Worm (Caenorhabditis elegans) whole organism, L4 larva: Measurements from ENCODE around the gene Y65A5A.24.
A peak's percentile ranks its signal among the peaks of the same experiment; 100 is the strongest.

Experiments
- D1046.2 ChIP-seq: fragments of 200-800 bp; sonication (Bioruptor generic); IDR thresholded peaks from 2 replicates; pipeline ENCODE4 v1.3.6; 2022; ENCODE audit warnings: missing genetic modification characterization, missing compliant biosample characterization
- F10B5.3 ChIP-seq: sonication (generic microtip); optimal IDR thresholded peaks from 2 replicates; lab custom pipeline; 2016; ENCODE audit warnings: mild to moderate bottlenecking, missing genetic modification characterization, missing compliant biosample characterization
- F37D6.2 ChIP-seq: sonication (generic microtip); optimal IDR thresholded peaks from 2 replicates; lab custom pipeline; 2016; ENCODE audit warnings: mild to moderate bottlenecking, missing genetic modification characterization, missing compliant biosample characterization
- F44E2.7 ChIP-seq: fragments of 200-800 bp; sonication (Bioruptor generic); IDR thresholded peaks from 2 replicates; pipeline ENCODE4 v2.1.2; 2022; ENCODE audit warnings: missing genetic modification characterization, missing compliant biosample characterization
- R02D3.7 ChIP-seq: fragments of 150-350 bp; sonication (generic microtip); optimal IDR thresholded peaks from 3 replicates; lab custom pipeline; 2014; ENCODE audit warnings: missing biosample characterization, missing genetic modification characterization
- T20F7.1 ChIP-seq: fragments of 200-800 bp; sonication (Bioruptor generic); optimal IDR thresholded peaks from 2 replicates; lab custom pipeline; 2018; ENCODE audit warnings: mild to moderate bottlenecking, missing genetic modification characterization, missing compliant biosample characterization
- T26A8.4 ChIP-seq: fragments of 200-800 bp; sonication (Bioruptor generic); IDR thresholded peaks from 2 replicates; pipeline ENCODE4 v1.3.6; 2022; ENCODE audit warnings: missing genetic modification characterization, missing compliant biosample characterization
- Y5F2A.4 ChIP-seq: fragments of 200-800 bp; sonication (Bioruptor generic); optimal IDR thresholded peaks from 2 replicates; lab custom pipeline; 2018; ENCODE audit warnings: mild to moderate bottlenecking, missing genetic modification characterization, missing compliant biosample characterization
- aha-1 ChIP-seq: fragments of 150-350 bp; peaks from one replicate; lab custom pipeline; 2014; ENCODE audit warnings: missing biosample characterization, missing genetic modification characterization
- ama-1 ChIP-seq: fragments of 150-350 bp; optimal IDR thresholded peaks from 2 replicates; lab custom pipeline; 2014; ENCODE audit warnings: inconsistent platforms, mixed read lengths
- arid-1 ChIP-seq: fragments of 200-800 bp; sonication (Bioruptor generic); conservative IDR thresholded peaks from 2 replicates; pipeline ENCODE4 v1.3.6; 2022; ENCODE audit warnings: missing genetic modification reagents, missing genetic modification characterization, missing compliant biosample characterization
- ceh-20 ChIP-seq: fragments of 200-800 bp; sonication (Bioruptor generic); IDR thresholded peaks from 2 replicates; pipeline ENCODE4 v1.3.6; 2022; ENCODE audit warnings: missing genetic modification reagents, missing genetic modification characterization, missing compliant biosample characterization
- ceh-28 ChIP-seq: fragments of 150-350 bp; optimal IDR thresholded peaks from 2 replicates; lab custom pipeline; 2014; ENCODE audit warnings: missing biosample characterization, missing genetic modification reagents, missing genetic modification characterization
- ceh-32 ChIP-seq: sonication (generic microtip); optimal IDR thresholded peaks from 2 replicates; lab custom pipeline; 2016; ENCODE audit warnings: mild to moderate bottlenecking, missing genetic modification characterization, missing compliant biosample characterization; ENCODE audit not compliant: poor library complexity
- ceh-44 ChIP-seq: fragments of 200-800 bp; sonication (Bioruptor generic); IDR thresholded peaks from 2 replicates; pipeline ENCODE4 v1.3.6; 2022; ENCODE audit warnings: missing genetic modification reagents, missing genetic modification characterization, missing compliant biosample characterization
- ceh-82 ChIP-seq: sonication (generic microtip); optimal IDR thresholded peaks from 2 replicates; lab custom pipeline; 2017; ENCODE audit warnings: missing biosample characterization, missing genetic modification characterization
- ces-1 ChIP-seq: fragments of 150-350 bp; sonication (generic microtip); optimal IDR thresholded peaks from 4 replicates; lab custom pipeline; 2014; ENCODE audit warnings: missing biosample characterization, missing genetic modification reagents, missing genetic modification characterization
- cey-2 ChIP-seq: sonication (generic microtip); optimal IDR thresholded peaks from 3 replicates; lab custom pipeline; 2017; ENCODE audit warnings: missing genetic modification characterization, mild to moderate bottlenecking, missing compliant biosample characterization, antibody characterized with exemption, borderline replicate concordance; ENCODE audit not compliant: insufficient read depth
- daf-16 ChIP-seq, 3 experiments: sonication (generic microtip); optimal IDR thresholded peaks; 2 replicates each; lab custom pipeline; 2016 to 2017; ENCODE audit warnings: missing genetic modification characterization in 3 of 3, missing genetic modification reagents in 3 of 3, mild to moderate bottlenecking in 2 of 3, missing compliant biosample characterization in 2 of 3, missing biosample characterization in 1 of 3, moderate library complexity in 1 of 3
- dmd-9 ChIP-seq: fragments of 200-800 bp; sonication (Bioruptor generic); IDR thresholded peaks from 2 replicates; pipeline ENCODE4 v1.3.6; 2022; ENCODE audit warnings: missing genetic modification reagents, missing genetic modification characterization, missing compliant biosample characterization
- dpl-1 ChIP-seq: fragments of 150-350 bp; optimal IDR thresholded peaks from 2 replicates; lab custom pipeline; 2014; ENCODE audit warnings: missing biosample characterization, missing genetic modification reagents, missing genetic modification characterization
- duxl-1 ChIP-seq: sonication (generic microtip); optimal IDR thresholded peaks from 2 replicates; lab custom pipeline; 2016; ENCODE audit warnings: mild to moderate bottlenecking, missing genetic modification characterization, moderate library complexity, missing compliant biosample characterization; ENCODE audit not compliant: poor library complexity
- hlh-11 ChIP-seq: fragments of 200-800 bp; sonication (Bioruptor generic); optimal IDR thresholded peaks from 2 replicates; lab custom pipeline; 2018; ENCODE audit warnings: mild to moderate bottlenecking, missing genetic modification characterization, missing compliant biosample characterization
- jun-1 ChIP-seq: fragments of 150-350 bp; optimal IDR thresholded peaks from 2 replicates; lab custom pipeline; 2014; ENCODE audit warnings: missing biosample characterization, missing genetic modification reagents, missing genetic modification characterization
- lin-1 ChIP-seq: fragments of 200-800 bp; sonication (Bioruptor generic); IDR thresholded peaks from 2 replicates; pipeline ENCODE4 v1.3.6; 2022; ENCODE audit warnings: missing genetic modification reagents, missing genetic modification characterization, missing compliant biosample characterization
- lin-13 ChIP-seq: fragments of 150-350 bp; optimal IDR thresholded peaks from 2 replicates; lab custom pipeline; 2014; ENCODE audit warnings: missing biosample characterization, missing genetic modification reagents, missing genetic modification characterization
- lin-38 ChIP-seq: fragments of 200-800 bp; sonication (Bioruptor generic); IDR thresholded peaks from 2 replicates; pipeline ENCODE4 v1.3.6; 2022; ENCODE audit warnings: missing genetic modification reagents, missing genetic modification characterization, missing compliant biosample characterization
- lir-3 ChIP-seq: sonication (generic microtip); optimal IDR thresholded peaks from 2 replicates; lab custom pipeline; 2016; ENCODE audit warnings: mild to moderate bottlenecking, missing genetic modification characterization, missing compliant biosample characterization
- lsy-2 ChIP-seq, 2 experiments: fragments of 150-350 bp in 1 of 2; sonication (generic microtip) in 1 of 2; optimal IDR thresholded peaks; 2 replicates each; lab custom pipeline; 2014 to 2017; ENCODE audit warnings: missing biosample characterization in 2 of 2, missing genetic modification characterization in 2 of 2
- mdl-1 ChIP-seq, 2 experiments: fragments of 150-350 bp in 1 of 2; sonication (generic microtip) in 1 of 2; optimal IDR thresholded peaks; 2 replicates each; lab custom pipeline; 2014 to 2017; ENCODE audit warnings: missing biosample characterization in 2 of 2, missing genetic modification characterization in 2 of 2
- mxl-3 ChIP-seq: fragments of 200-800 bp; sonication (Bioruptor generic); optimal IDR thresholded peaks from 2 replicates; lab custom pipeline; 2018; ENCODE audit warnings: mild to moderate bottlenecking, missing genetic modification characterization, missing compliant biosample characterization
- nhr-10 ChIP-seq: fragments of 150-350 bp; optimal IDR thresholded peaks from 2 replicates; lab custom pipeline; 2014; ENCODE audit warnings: missing biosample characterization, missing genetic modification characterization
- nhr-11 ChIP-seq: fragments of 150-350 bp; optimal IDR thresholded peaks from 2 replicates; lab custom pipeline; 2014; ENCODE audit warnings: missing biosample characterization, missing genetic modification characterization
- nhr-111 ChIP-seq: fragments of 200-800 bp; sonication (Bioruptor generic); optimal IDR thresholded peaks from 2 replicates; lab custom pipeline; 2018; ENCODE audit warnings: mild to moderate bottlenecking, missing genetic modification characterization, missing compliant biosample characterization
- nhr-6 ChIP-seq: fragments of 150-350 bp; optimal IDR thresholded peaks from 2 replicates; lab custom pipeline; 2014; ENCODE audit warnings: missing biosample characterization, missing genetic modification characterization
- pha-4 ChIP-seq, 2 experiments: fragments of 150-350 bp in 1 of 2; fragments of 200-800 bp in 1 of 2; sonication (Bioruptor generic) in 1 of 2; IDR thresholded peaks in 1 of 2; optimal IDR thresholded peaks in 1 of 2; 2 replicates each; pipeline versions ENCODE4 v1.3.6 to Lab custom; 2014 to 2022; ENCODE audit warnings: missing genetic modification characterization in 2 of 2, missing genetic modification reagents in 2 of 2, missing biosample characterization in 1 of 2, missing compliant biosample characterization in 1 of 2
- set-16 ChIP-seq: fragments of 200-800 bp; sonication (Bioruptor generic); IDR thresholded peaks from 2 replicates; pipeline ENCODE4 v1.3.6; 2022; ENCODE audit warnings: missing genetic modification reagents, missing genetic modification characterization, missing compliant biosample characterization
- spr-1 ChIP-seq: sonication (generic microtip); optimal IDR thresholded peaks from 2 replicates; lab custom pipeline; 2016; ENCODE audit warnings: mild to moderate bottlenecking, missing genetic modification characterization, missing compliant biosample characterization
- vab-7 ChIP-seq: fragments of 200-800 bp; sonication (Bioruptor generic); IDR thresholded peaks from 2 replicates; pipeline ENCODE4 v1.3.6; 2022; ENCODE audit warnings: missing genetic modification reagents, missing genetic modification characterization, missing compliant biosample characterization
- zip-11 ChIP-seq: fragments of 200-800 bp; sonication (Bioruptor generic); IDR thresholded peaks from 2 replicates; pipeline ENCODE4 v1.3.6; 2022; ENCODE audit warnings: missing genetic modification characterization, missing compliant biosample characterization
- zip-2 ChIP-seq: fragments of 150-350 bp; optimal IDR thresholded peaks from 2 replicates; lab custom pipeline; 2014; ENCODE audit warnings: missing biosample characterization, missing genetic modification characterization

The Y65A5A.24 gene

DNA sequence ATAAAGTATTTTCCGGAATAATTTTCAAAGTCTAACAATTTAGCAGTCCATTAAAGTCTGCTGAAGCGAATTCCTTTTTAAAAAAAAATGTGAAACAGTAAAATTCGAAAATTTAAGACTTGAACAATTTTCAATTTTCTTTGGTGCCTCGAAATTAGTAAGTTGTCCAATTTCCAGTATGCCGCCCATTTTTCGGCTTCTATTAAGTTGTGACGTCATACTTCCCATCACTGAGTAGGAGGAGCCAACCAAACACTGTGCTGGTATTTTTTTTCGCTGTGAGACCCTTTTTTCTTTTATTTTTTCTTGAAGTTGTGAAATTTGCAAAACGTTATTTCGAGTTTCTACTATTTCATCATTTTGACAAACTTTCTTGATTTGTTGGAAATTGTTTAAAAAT lies 23.2 kb upstream of the Y65A5A.24 start:
- no peak for TF ChIP-seq hlh-11 (tag; lab: Kevin White, UChicago)
- no peak for TF ChIP-seq ceh-32 (tag; lab: Kevin White, UChicago)
- no peak for TF ChIP-seq nhr-111 (GFP tag; lab: Kevin White, UChicago)
- no peak for TF ChIP-seq ceh-28 (tag; lab: Kevin White, UChicago)
- no peak for TF ChIP-seq zip-2 (tag; lab: Kevin White, UChicago)
- TF ChIP-seq lin-38: no peak
- no peak for TF ChIP-seq lin-1
- no peak for TF ChIP-seq vab-7 (GFP tag; lab: Robert Waterston, UW)
- TF ChIP-seq jun-1 (tag; lab: Kevin White, UChicago): no peak
- TF ChIP-seq dmd-9 (GFP tag; lab: Robert Waterston, UW): no peak
- no peak for TF ChIP-seq mdl-1 (tag; optimal IDR thresholded peaks at IDR 0.05; lab: Kevin White, UChicago)
- TF ChIP-seq ceh-82 (tag; lab: Kevin White, UChicago): no peak
- TF ChIP-seq T26A8.4 (GFP tag; lab: Robert Waterston, UW): no peak
- TF ChIP-seq cey-2 (tag; lab: Kevin White, UChicago): no peak
- TF ChIP-seq mxl-3 (GFP tag; lab: Kevin White, UChicago): no peak

ce11 chrIV:16377942-16378341 lies 15.8 kb upstream of the Y65A5A.24 start:
- no peak for TF ChIP-seq ama-1
- peak; percentile 81 for TF ChIP-seq aha-1 (tag; lab: Kevin White, UChicago)
- no peak for TF ChIP-seq zip-2 (tag; lab: Kevin White, UChicago)

DNA sequence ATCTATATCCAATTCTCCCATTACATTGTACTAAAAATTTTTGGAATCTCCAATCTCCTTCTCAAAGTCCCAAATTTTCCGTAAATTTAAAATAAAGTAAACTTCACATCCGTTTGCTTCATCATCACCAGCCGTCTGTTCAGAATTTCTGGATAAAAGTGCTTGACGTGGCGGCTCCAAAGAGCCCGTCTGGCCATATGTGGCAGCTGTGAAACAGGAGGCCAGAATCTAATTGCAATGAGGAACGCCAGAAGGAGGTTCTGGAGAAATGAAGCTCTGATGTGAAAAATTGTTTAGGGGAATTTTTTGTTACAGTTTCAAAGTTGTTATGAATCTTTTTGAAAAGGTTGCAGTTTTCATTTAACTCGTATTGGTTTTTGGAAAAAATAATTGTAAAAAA lies 13.5 kb upstream of the Y65A5A.24 start:
- TF ChIP-seq F44E2.7 (no peak), nhr-10 (no peak), R02D3.7 (tag; lab: Kevin White, UChicago) (no peak), lir-3 (no peak), ceh-44 (GFP tag; lab: Robert Waterston, UW) (no peak), dpl-1 (GFP tag; lab: Kevin White, UChicago) (no peak), nhr-111 (GFP tag; lab: Kevin White, UChicago) (no peak), F37D6.2 (tag; lab: Kevin White, UChicago) (no peak), dmd-9 (GFP tag; lab: Robert Waterston, UW) (no peak), F10B5.3 (tag; lab: Kevin White, UChicago) (no peak), pha-4 (GFP tag; IDR thresholded peaks at IDR 0.05; lab: Robert Waterston, UW) (no peak), pha-4 (tag; optimal IDR thresholded peaks at IDR 0.05; lab: Kevin White, UChicago) (no peak), aha-1 (tag; lab: Kevin White, UChicago) (no peak), cey-2 (tag; lab: Kevin White, UChicago) (no peak), nhr-11 (tag; lab: Kevin White, UChicago) (no peak)

DNA sequence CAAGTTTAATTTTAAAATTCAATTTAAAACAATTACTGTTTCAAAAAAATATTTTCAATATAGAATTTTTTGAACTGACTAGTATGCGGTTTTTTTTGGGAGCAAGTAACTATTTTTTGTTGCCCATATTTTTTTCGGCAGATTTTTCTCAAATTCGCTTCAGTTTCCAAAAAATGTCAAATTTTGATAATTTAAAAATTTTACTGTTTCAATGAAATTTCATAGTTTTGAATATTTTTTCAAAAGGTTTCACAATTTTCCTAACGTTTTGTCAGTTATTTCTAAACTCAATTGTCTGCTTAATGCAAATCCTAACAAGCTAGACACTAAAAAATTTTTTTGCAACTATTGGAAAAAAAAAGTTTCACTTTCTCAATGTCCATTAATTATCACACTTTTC lies 12.8 kb upstream of the Y65A5A.24 start:
- TF ChIP-seq lin-13: no peak

- TF ChIP-seq zip-11 (GFP tag; lab: Robert Waterston, UW) (no peak), daf-16 (GFP tag; optimal IDR thresholded peaks at IDR 0.05; lab: Kevin White, UChicago) (peak; percentile 15 to 30), daf-16 (tag; optimal IDR thresholded peaks at IDR 0.05; lab: Kevin White, UChicago) (peak; percentile 39), ces-1 (no peak), spr-1 (tag; lab: Kevin White, UChicago) (peak; percentile 52), set-16 (peak; percentile 47), D1046.2 (GFP tag; lab: Robert Waterston, UW) (peak; percentile 82; the same call in 1 of the 2 replicates), ceh-44 (GFP tag; lab: Robert Waterston, UW) (peak; percentile 62; the same call in 1 of the 2 replicates), jun-1 (tag; lab: Kevin White, UChicago) (peak; percentile 35), dpl-1 (GFP tag; lab: Kevin White, UChicago) (peak; percentile 30), duxl-1 (tag; lab: Kevin White, UChicago) (peak; percentile 47), ceh-20 (GFP tag; lab: Robert Waterston, UW) (no peak), mdl-1 (tag; optimal IDR thresholded peaks at IDR 0.05; lab: Kevin White, UChicago) (no peak), arid-1 (GFP tag; lab: Robert Waterston, UW) (peak; percentile 51; the same call in 1 of the 2 replicates), Y5F2A.4 (GFP tag; lab: Kevin White, UChicago) (peak; percentile 32), T20F7.1 (no peak), lsy-2 (tag; optimal IDR thresholded peaks at IDR 0.05; lab: Kevin White, UChicago) (no peak), lin-38 (peak; percentile 82), aha-1 (tag; lab: Kevin White, UChicago) (peak; percentile 76), nhr-6 (tag; lab: Kevin White, UChicago) (peak; percentile 17)
Observed at ce11 chrIV:16381933-16382591, 11.7 kb upstream of the Y65A5A.24 start, which contains the start of gene Y7A9D.1. Gene Y7A9D.1 (minus strand): TSS chrIV:16382215.
